Worm (Caenorhabditis elegans) whole organism, L3 larva: ENCODE data around the gene C08B6.11.
A peak's percentile ranks its signal among the peaks of the same experiment; 100 is the strongest.

Experiments
- R02D3.7 ChIP-seq: fragments of 150-350 bp; optimal IDR thresholded peaks from 2 replicates; lab custom pipeline; 2014; ENCODE audit warnings: missing biosample characterization, missing genetic modification characterization
- ZK546.5 ChIP-seq: sonication (generic microtip); optimal IDR thresholded peaks from 2 replicates; lab custom pipeline; 2017; ENCODE audit warnings: missing biosample characterization, missing genetic modification characterization
- aly-2 ChIP-seq: fragments of 150-350 bp; optimal IDR thresholded peaks from 2 replicates; lab custom pipeline; 2014; ENCODE audit warnings: missing biosample characterization, missing genetic modification characterization
- ama-1 ChIP-seq: fragments of 150-350 bp; optimal IDR thresholded peaks from 2 replicates; lab custom pipeline; 2018
- ceh-16 ChIP-seq: sonication (generic microtip); optimal IDR thresholded peaks from 2 replicates; lab custom pipeline; 2017; ENCODE audit warnings: missing biosample characterization, missing genetic modification characterization
- ceh-28 ChIP-seq: fragments of 150-350 bp; optimal IDR thresholded peaks from 2 replicates; lab custom pipeline; 2014; ENCODE audit warnings: missing biosample characterization, missing genetic modification reagents, missing genetic modification characterization
- ceh-82 ChIP-seq: fragments of 150-350 bp; optimal IDR thresholded peaks from 2 replicates; lab custom pipeline; 2014; ENCODE audit warnings: missing biosample characterization, missing genetic modification characterization
- ceh-9 ChIP-seq: sonication (generic microtip); optimal IDR thresholded peaks from 2 replicates; lab custom pipeline; 2018; ENCODE audit warnings: missing biosample characterization, missing genetic modification characterization
- daf-12 ChIP-seq: fragments of 150-350 bp; optimal IDR thresholded peaks from 2 replicates; lab custom pipeline; 2014; ENCODE audit warnings: missing biosample characterization, missing genetic modification reagents, missing genetic modification characterization
- egl-27 ChIP-seq: sonication (generic microtip); optimal IDR thresholded peaks from 4 replicates; lab custom pipeline; 2017; ENCODE audit warnings: missing biosample characterization, missing genetic modification reagents, missing genetic modification characterization
- egl-5 ChIP-seq: fragments of 150-350 bp; optimal IDR thresholded peaks from 2 replicates; lab custom pipeline; 2017; ENCODE audit warnings: missing biosample characterization, missing genetic modification reagents, missing genetic modification characterization, inconsistent platforms
- elt-2 ChIP-seq: sonication (generic microtip); optimal IDR thresholded peaks from 2 replicates; lab custom pipeline; 2016; ENCODE audit warnings: missing genetic modification reagents, mild to moderate bottlenecking, missing genetic modification characterization, missing compliant biosample characterization
- elt-3 ChIP-seq, 3 experiments: fragments of 150-350 bp in 1 of 3; sonication (generic microtip) in 2 of 3; optimal IDR thresholded peaks; 2 replicates in 2 of 3; 4 replicates in 1 of 3; lab custom pipeline; 2014 to 2017; ENCODE audit warnings: missing biosample characterization in 3 of 3, missing genetic modification characterization in 3 of 3
- eor-1 ChIP-seq, 2 experiments: fragments of 150-350 bp; optimal IDR thresholded peaks; 2 replicates each; lab custom pipeline; 2014 to 2018; ENCODE audit warnings: missing biosample characterization in 2 of 2, missing genetic modification characterization in 2 of 2
- fkh-2 ChIP-seq: fragments of 150-350 bp; optimal IDR thresholded peaks from 2 replicates; lab custom pipeline; 2014; ENCODE audit warnings: missing biosample characterization, missing genetic modification reagents, missing genetic modification characterization
- hmg-11 ChIP-seq: sonication (generic microtip); optimal IDR thresholded peaks from 2 replicates; lab custom pipeline; 2016; ENCODE audit warnings: missing genetic modification characterization, missing compliant biosample characterization
- jun-1 ChIP-seq: fragments of 150-350 bp; optimal IDR thresholded peaks from 2 replicates; lab custom pipeline; 2014; ENCODE audit warnings: missing biosample characterization, missing genetic modification reagents, missing genetic modification characterization
- lin-15B ChIP-seq: fragments of 150-350 bp; optimal IDR thresholded peaks from 2 replicates; lab custom pipeline; 2014; ENCODE audit warnings: missing biosample characterization, missing genetic modification characterization
- lin-39 ChIP-seq: fragments of 150-350 bp; optimal IDR thresholded peaks from 2 replicates; lab custom pipeline; 2018; ENCODE audit warnings: missing biosample characterization, missing genetic modification reagents, missing genetic modification characterization
- lsy-12 ChIP-seq: sonication (generic microtip); optimal IDR thresholded peaks from 2 replicates; lab custom pipeline; 2016; ENCODE audit warnings: mild to moderate bottlenecking, missing genetic modification characterization, missing compliant biosample characterization
- mdl-1 ChIP-seq: fragments of 150-350 bp; optimal IDR thresholded peaks from 2 replicates; lab custom pipeline; 2014; ENCODE audit warnings: missing biosample characterization, missing genetic modification characterization
- mml-1 ChIP-seq: fragments of 150-350 bp; sonication (generic microtip); optimal IDR thresholded peaks from 3 replicates; lab custom pipeline; 2014; ENCODE audit warnings: missing biosample characterization, missing genetic modification characterization
- nfya-1 ChIP-seq: sonication (generic microtip); optimal IDR thresholded peaks from 2 replicates; lab custom pipeline; 2017; ENCODE audit warnings: missing genetic modification characterization, mild to moderate bottlenecking, missing compliant biosample characterization, antibody characterized with exemption, moderate library complexity; ENCODE audit not compliant: insufficient read depth
- nhr-11 ChIP-seq: fragments of 150-350 bp; optimal IDR thresholded peaks from 2 replicates; lab custom pipeline; 2014; ENCODE audit warnings: missing biosample characterization, missing genetic modification characterization
- nhr-23 ChIP-seq: fragments of 150-350 bp; optimal IDR thresholded peaks from 2 replicates; lab custom pipeline; 2014; ENCODE audit warnings: missing biosample characterization, missing genetic modification reagents, missing genetic modification characterization
- nhr-25 ChIP-seq: sonication (generic microtip); optimal IDR thresholded peaks from 2 replicates; lab custom pipeline; 2017; ENCODE audit warnings: missing biosample characterization, missing genetic modification characterization
- nhr-28 ChIP-seq: fragments of 150-350 bp; optimal IDR thresholded peaks from 2 replicates; lab custom pipeline; 2014; ENCODE audit warnings: missing biosample characterization, missing genetic modification characterization
- nhr-43 ChIP-seq: sonication (generic microtip); optimal IDR thresholded peaks from 2 replicates; lab custom pipeline; 2016; ENCODE audit warnings: mild to moderate bottlenecking, missing genetic modification characterization, missing compliant biosample characterization; ENCODE audit not compliant: poor library complexity, severe bottlenecking
- nhr-76 ChIP-seq: fragments of 150-350 bp; sonication (generic microtip); optimal IDR thresholded peaks from 5 replicates; lab custom pipeline; 2014; ENCODE audit warnings: missing biosample characterization, missing genetic modification characterization
- nhr-77 ChIP-seq: fragments of 150-350 bp; optimal IDR thresholded peaks from 2 replicates; lab custom pipeline; 2014; ENCODE audit warnings: missing biosample characterization, missing genetic modification characterization
- pha-4 ChIP-seq: fragments of 150-350 bp; optimal IDR thresholded peaks from 2 replicates; lab custom pipeline; 2014; ENCODE audit warnings: missing biosample characterization, missing genetic modification reagents, missing genetic modification characterization
- pqm-1 ChIP-seq: fragments of 150-350 bp; optimal IDR thresholded peaks from 2 replicates; lab custom pipeline; 2017; ENCODE audit warnings: missing biosample characterization, missing genetic modification characterization, inconsistent platforms
- sea-2 ChIP-seq: fragments of 150-350 bp; sonication (generic microtip); optimal IDR thresholded peaks from 4 replicates; lab custom pipeline; 2014; ENCODE audit warnings: missing biosample characterization, missing genetic modification reagents, missing genetic modification characterization
- skn-1 ChIP-seq: fragments of 150-350 bp; optimal IDR thresholded peaks from 2 replicates; lab custom pipeline; 2014; ENCODE audit warnings: missing biosample characterization, missing genetic modification characterization
- tbx-2 ChIP-seq: sonication (generic microtip); optimal IDR thresholded peaks from 2 replicates; lab custom pipeline; 2016; ENCODE audit warnings: mild to moderate bottlenecking, missing genetic modification characterization, missing compliant biosample characterization
- unc-62 ChIP-seq: fragments of 150-350 bp; sonication (generic microtip); optimal IDR thresholded peaks from 4 replicates; lab custom pipeline; 2014; ENCODE audit warnings: missing biosample characterization, missing genetic modification reagents, missing genetic modification characterization
- ztf-4 ChIP-seq: fragments of 150-350 bp; optimal IDR thresholded peaks from 2 replicates; lab custom pipeline; 2014; ENCODE audit warnings: missing biosample characterization, missing genetic modification characterization

C08B6.11 gene

ce11 chrV:10083999-10084468 lies 23.4 kb upstream of the C08B6.11 start, which contains the start of gene nhr-12:
Gene nhr-12, minus strand, starts transcription at chrV:10084049.
- TF ChIP-seq nfya-1 (tag; lab: Kevin White, UChicago) (peak; percentile 0), skn-1 (tag; lab: Kevin White, UChicago) (peak; percentile 2), elt-2 (tag; lab: Kevin White, UChicago) (peak; percentile 45), tbx-2 (tag; lab: Kevin White, UChicago) (no peak), ceh-28 (peak; percentile 28), eor-1 (tag; optimal IDR thresholded peaks at IDR 0.05; lab: Kevin White, UChicago) (no peak), nhr-11 (peak; percentile 8)

ce11 chrV:10084864-10085263 lies 22.5 kb upstream of the C08B6.11 start, which contains the start of gene R04B5.6:
Gene R04B5.6, plus strand, starts transcription at chrV:10085164.
- no peak for TF ChIP-seq mml-1 (tag; lab: Kevin White, UChicago)
- no peak for TF ChIP-seq elt-2 (tag; lab: Kevin White, UChicago)
- TF ChIP-seq pqm-1 (tag; lab: Kevin White, UChicago): no peak
- no peak for TF ChIP-seq nhr-11
- TF ChIP-seq ztf-4: peak; percentile 18
- TF ChIP-seq daf-12 (tag; lab: Kevin White, UChicago): no peak
- no peak for TF ChIP-seq ceh-82 (tag; lab: Kevin White, UChicago)
- no peak for TF ChIP-seq ZK546.5
- no peak for TF ChIP-seq hmg-11 (tag; lab: Kevin White, UChicago)
- no peak for TF ChIP-seq sea-2 (GFP tag; lab: Kevin White, UChicago)
- no peak for TF ChIP-seq ceh-16 (tag; lab: Kevin White, UChicago)
- TF ChIP-seq egl-5 (tag; lab: Kevin White, UChicago): no peak
- no peak for TF ChIP-seq nhr-43 (tag; lab: Kevin White, UChicago)
- TF ChIP-seq nhr-76: peak; percentile 63

ce11 chrV:10086141-10086540 lies 21.3 kb upstream of the C08B6.11 start:
- no peak for TF ChIP-seq ztf-4
- TF ChIP-seq aly-2 (tag; lab: Kevin White, UChicago): no peak
- no peak for TF ChIP-seq sea-2 (GFP tag; lab: Kevin White, UChicago)
- peak; percentile 35 for TF ChIP-seq nhr-76
- TF ChIP-seq ama-1: no peak
- TF ChIP-seq nhr-25: no peak
- TF ChIP-seq mml-1 (tag; lab: Kevin White, UChicago): no peak
- no peak for TF ChIP-seq egl-27 (tag; lab: Kevin White, UChicago)

- TF ChIP-seq elt-3 (tag; optimal IDR thresholded peaks at IDR 0.05; lab: Kevin White, UChicago) (peak in 1 of 3 experiments; percentile 71), R02D3.7 (tag; lab: Kevin White, UChicago) (no peak), mdl-1 (tag; lab: Kevin White, UChicago) (peak; percentile 18), elt-2 (tag; lab: Kevin White, UChicago) (peak; percentile 91), ceh-28 (peak; percentile 2), egl-27 (tag; lab: Kevin White, UChicago) (no peak), ztf-4 (peak; percentile 61), ZK546.5 (no peak), tbx-2 (tag; lab: Kevin White, UChicago) (no peak), nhr-77 (tag; lab: Kevin White, UChicago) (no peak), nfya-1 (tag; lab: Kevin White, UChicago) (no peak), nhr-28 (tag; lab: Kevin White, UChicago) (no peak), nhr-43 (tag; lab: Kevin White, UChicago) (peak; percentile 59), nhr-11 (no peak), eor-1 (tag; optimal IDR thresholded peaks at IDR 0.05; lab: Kevin White, UChicago) (no peak), lsy-12 (no peak), nhr-23 (peak; percentile 60), pqm-1 (tag; lab: Kevin White, UChicago) (peak; percentile 81), jun-1 (tag; lab: Kevin White, UChicago) (peak; percentile 39), nhr-76 (peak; percentile 62), ceh-82 (tag; lab: Kevin White, UChicago) (no peak)
Measured at ce11 chrV:10087103-10087502, 20.3 kb upstream of the C08B6.11 start, which contains the start of gene R04B5.5. Gene R04B5.5, plus strand, starts transcription at chrV:10087480.

- no peak for TF ChIP-seq R02D3.7 (tag; lab: Kevin White, UChicago)
- no peak for TF ChIP-seq elt-2 (tag; lab: Kevin White, UChicago)
- TF ChIP-seq nhr-11: no peak
- TF ChIP-seq nhr-77 (tag; lab: Kevin White, UChicago): no peak
- TF ChIP-seq egl-5 (tag; lab: Kevin White, UChicago): no peak
- no peak for TF ChIP-seq ceh-9 (tag; lab: Kevin White, UChicago)
- TF ChIP-seq ceh-16 (tag; lab: Kevin White, UChicago): no peak
- TF ChIP-seq ztf-4: no peak
- TF ChIP-seq elt-3 (tag; optimal IDR thresholded peaks at IDR 0.05; lab: Kevin White, UChicago): no peak
- no peak for TF ChIP-seq unc-62
- TF ChIP-seq eor-1 (tag; optimal IDR thresholded peaks at IDR 0.05; lab: Kevin White, UChicago): no peak
- TF ChIP-seq nhr-23: no peak
- no peak for TF ChIP-seq jun-1 (tag; lab: Kevin White, UChicago)
- TF ChIP-seq lin-39 (tag; lab: Kevin White, UChicago): no peak
- TF ChIP-seq pha-4 (tag; lab: Kevin White, UChicago): no peak
- no peak for TF ChIP-seq lin-15B
- TF ChIP-seq aly-2 (tag; lab: Kevin White, UChicago): no peak
- no peak for TF ChIP-seq fkh-2 (tag; lab: Kevin White, UChicago)
Measured at ce11 chrV:10090461-10090860, 16.9 kb upstream of the C08B6.11 start, which contains the start of gene R04B5.7. Gene R04B5.7, minus strand, starts transcription at chrV:10090561.
